Worm (Caenorhabditis elegans) whole organism, midembryonic: ENCODE results near the gene C18G1.1.

Experiments
- T22C8.4 ChIP-seq: fragments of 200-800 bp; sonication (Bioruptor generic); IDR thresholded peaks from 2 replicates; pipeline ENCODE4 v1.3.6; 2022; ENCODE audit warnings: missing genetic modification characterization, missing compliant biosample characterization
- cog-1 ChIP-seq: sonication (generic microtip); optimal IDR thresholded peaks from 2 replicates; lab custom pipeline; 2016; ENCODE audit warnings: missing genetic modification characterization, missing compliant biosample characterization
- flt-1 ChIP-seq: fragments of 200-800 bp; sonication (Bioruptor generic); IDR thresholded peaks from 2 replicates; pipeline ENCODE4 v1.3.6; 2022; ENCODE audit warnings: missing genetic modification characterization, missing compliant biosample characterization
- med-1 ChIP-seq: sonication (generic microtip); optimal IDR thresholded peaks from 2 replicates; lab custom pipeline; 2017; ENCODE audit warnings: missing genetic modification characterization, mild to moderate bottlenecking, missing compliant biosample characterization, antibody characterized with exemption, missing genetic modification reagents; ENCODE audit not compliant: insufficient read depth
- ref-1 ChIP-seq: fragments of 200-800 bp; sonication (Bioruptor generic); conservative IDR thresholded peaks from 2 replicates; pipeline ENCODE4 v1.3.6; 2022; ENCODE audit warnings: missing genetic modification reagents, missing genetic modification characterization, missing compliant biosample characterization
- tab-1 ChIP-seq: fragments of 200-800 bp; sonication (Bioruptor generic); IDR thresholded peaks from 2 replicates; pipeline ENCODE4 v1.3.6; 2022; ENCODE audit warnings: missing genetic modification characterization, missing compliant biosample characterization
- ztf-23 ChIP-seq: fragments of 200-800 bp; sonication (Bioruptor generic); IDR thresholded peaks from 2 replicates; pipeline ENCODE4 v1.3.6; 2022; ENCODE audit warnings: missing genetic modification reagents, missing genetic modification characterization, missing compliant biosample characterization

DNA sequence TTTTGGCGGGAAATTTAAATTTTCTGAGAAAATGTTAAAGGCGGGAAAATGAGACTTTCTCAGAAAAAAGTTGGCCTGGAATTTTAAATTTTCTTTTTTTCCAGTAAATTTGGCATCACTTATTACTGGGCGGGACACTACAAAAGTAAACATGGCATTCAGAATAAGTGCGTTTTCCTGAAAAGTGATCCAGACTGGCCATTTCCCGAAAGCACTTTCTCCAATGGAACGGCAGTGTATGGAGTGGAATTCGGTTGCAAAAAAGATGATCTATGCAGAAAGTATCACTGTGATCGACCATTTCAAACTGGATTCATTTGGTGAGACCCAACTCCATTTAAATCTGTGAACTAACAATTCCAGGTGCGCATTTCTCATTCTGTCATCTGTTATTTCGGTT is 10.1 kb downstream of the C18G1.1 start:
- TF ChIP-seq tab-1 (GFP tag; lab: Robert Waterston, UW) (no peak), ref-1 (GFP tag; lab: Robert Waterston, UW) (no peak), ztf-23 (GFP tag; lab: Robert Waterston, UW) (no peak), cog-1 (no peak), flt-1 (GFP tag; lab: Robert Waterston, UW) (no peak), med-1 (no peak), T22C8.4 (GFP tag; lab: Robert Waterston, UW) (no peak)
